Fruit fly (Drosophila melanogaster): ENCODE results near the gene GATAd.

Gene GATAd

dm6 chr2L:10299077-10299809, 34.3 kb upstream of the GATAd start (continued):
- TF ChIP-seq danr (GFP tag; IDR thresholded peaks at IDR 0.05) (no peak), CG2712 (tag; optimal IDR thresholded peaks at IDR 0.05) (peak; percentile 28), dmrt99B (tag; optimal IDR thresholded peaks at IDR 0.05) (peak; percentile 34), Tbp (GFP tag; optimal IDR thresholded peaks at IDR 0.05) (no peak), Hey (tag; optimal IDR thresholded peaks at IDR 0.05) (no peak), Asciz (GFP tag; optimal IDR thresholded peaks at IDR 0.05) (no peak), salm (tag; optimal IDR thresholded peaks at IDR 0.05) (no peak), CG17385 (GFP tag; optimal IDR thresholded peaks at IDR 0.05) (no peak), CG12236 (GFP tag; optimal IDR thresholded peaks at IDR 0.05) (no peak), CG2875 (GFP tag; optimal IDR thresholded peaks at IDR 0.05) (no peak), CG6813 (GFP tag; optimal IDR thresholded peaks at IDR 0.05) (no peak), CG17802 (tag; optimal IDR thresholded peaks at IDR 0.05) (no peak), CG15479 (GFP tag; optimal IDR thresholded peaks at IDR 0.05) (no peak), CG2202 (tag; optimal IDR thresholded peaks at IDR 0.05) (no peak), CG42726 (GFP tag; IDR thresholded peaks at IDR 0.05; ENCODE audit: partially characterized antibody) (no peak), CG18619 (GFP tag; optimal IDR thresholded peaks at IDR 0.05) (no peak), CG7839 (tag; optimal IDR thresholded peaks at IDR 0.05) (peak; percentile 60), CG30403 (GFP tag; optimal IDR thresholded peaks at IDR 0.05) (no peak), CG15269 (tag; optimal IDR thresholded peaks at IDR 0.05) (peak; percentile 47), Atf6 (GFP tag; IDR thresholded peaks at IDR 0.05) (no peak), CG34422 (GFP tag; IDR thresholded peaks at IDR 0.05) (no peak), CG7357 (GFP tag; IDR thresholded peaks at IDR 0.05) (no peak), Kr (GFP tag; optimal IDR thresholded peaks at IDR 0.05) (no peak), Oaz (GFP tag; IDR thresholded peaks at IDR 0.05) (no peak), CG9817 (tag; optimal IDR thresholded peaks at IDR 0.05) (no peak), dmrt11E (tag; optimal IDR thresholded peaks at IDR 0.05) (peak; percentile 20), peb (GFP tag; IDR thresholded peaks at IDR 0.05) (no peak), CG14441 (GFP tag; IDR thresholded peaks at IDR 0.05) (no peak), CG18011 (GFP tag; optimal IDR thresholded peaks at IDR 0.05) (peak; percentile 12), bowl (GFP tag; IDR thresholded peaks at IDR 0.05) (no peak), CG11456 (GFP tag; IDR thresholded peaks at IDR 0.05) (no peak), mirr (GFP tag; optimal IDR thresholded peaks at IDR 0.05) (no peak), CG31224 (GFP tag; IDR thresholded peaks at IDR 0.05) (no peak), CG7786 (GFP tag; optimal IDR thresholded peaks at IDR 0.05) (no peak), crp (GFP tag; optimal IDR thresholded peaks at IDR 0.05) (no peak), Dip2 (GFP tag; IDR thresholded peaks at IDR 0.05) (no peak), gsb (GFP tag; IDR thresholded peaks at IDR 0.05) (no peak), Dll (GFP tag; IDR thresholded peaks at IDR 0.05; ENCODE audit: partially characterized antibody) (no peak), CG34224 (GFP tag; IDR thresholded peaks at IDR 0.05; ENCODE audit: partially characterized antibody) (no peak), CG33557 (GFP tag; optimal IDR thresholded peaks at IDR 0.05) (no peak), CG9437 (GFP tag; optimal IDR thresholded peaks at IDR 0.05) (no peak), fd96Cb (tag; optimal IDR thresholded peaks at IDR 0.05) (peak; percentile 9), trh (GFP tag; optimal IDR thresholded peaks at IDR 0.05) (no peak), Hr39 (optimal IDR thresholded peaks at IDR 0.05) (no peak), fu2 (GFP tag; optimal IDR thresholded peaks at IDR 0.05) (no peak), Xrp1 (GFP tag; IDR thresholded peaks at IDR 0.05) (peak; percentile 40; the same call in 1 of the 2 replicates), Max (GFP tag; optimal IDR thresholded peaks at IDR 0.05) (peak; percentile 37), Xbp1 (GFP tag; optimal IDR thresholded peaks at IDR 0.05) (peak; percentile 16), Mad (GFP tag; optimal IDR thresholded peaks at IDR 0.05) (no peak), CG11093 (GFP tag; IDR thresholded peaks at IDR 0.05) (no peak)

Measured in whole organism, embryonic.